Fruit fly (Drosophila melanogaster) whole organism, embryonic: Measurements from ENCODE around the gene PLCXD.

ENCODE experiments used
- Ada2b ChIP-seq: fragments of 200-800 bp; sonication (Bioruptor generic); IDR thresholded peaks from 2 replicates; pipeline ENCODE4 v1.3.6; 2022; ENCODE audit warnings: missing biosample characterization, missing genetic modification characterization
- Atf6 ChIP-seq: fragments of 200-800 bp; sonication (Bioruptor generic); IDR thresholded peaks from 2 replicates; pipeline ENCODE4 v1.3.6; 2022; ENCODE audit warnings: missing biosample characterization, missing genetic modification characterization
- Awh ChIP-seq: fragments of 200-800 bp; sonication (Bioruptor generic); IDR thresholded peaks from 2 replicates; pipeline ENCODE4, ENCODE4 v1.3.6; 2022; ENCODE audit warnings: missing biosample characterization, missing genetic modification characterization
- B-H1 ChIP-seq: fragments of 200-800 bp; sonication (Bioruptor generic); IDR thresholded peaks from 3 replicates; pipeline ENCODE4 v1.3.6; 2022; ENCODE audit warnings: missing biosample characterization, missing genetic modification characterization
- CG12155 ChIP-seq: fragments of 200-800 bp; sonication (Bioruptor generic); optimal IDR thresholded peaks from 3 replicates; lab custom pipeline; 2016; ENCODE audit warnings: missing biosample characterization, missing genetic modification characterization
- CG1602 ChIP-seq: fragments of 200-800 bp; sonication (Bioruptor generic); optimal IDR thresholded peaks from 3 replicates; lab custom pipeline; 2016; ENCODE audit warnings: missing biosample characterization, missing genetic modification characterization
- CG1603 ChIP-seq: fragments of 200-800 bp; sonication (Bioruptor generic); optimal IDR thresholded peaks from 2 replicates; lab custom pipeline; 2019; ENCODE audit warnings: missing biosample characterization, mild to moderate bottlenecking, missing genetic modification characterization, moderate library complexity
- CG16863 ChIP-seq: fragments of 200-800 bp; sonication (Bioruptor generic); optimal IDR thresholded peaks from 3 replicates; lab custom pipeline; 2016; ENCODE audit warnings: missing biosample characterization, missing genetic modification characterization
- CG2712 ChIP-seq: fragments of 200-800 bp; optimal IDR thresholded peaks from 3 replicates; lab custom pipeline; 2019; ENCODE audit warnings: missing biosample characterization, mild to moderate bottlenecking, missing genetic modification characterization, moderate library complexity
- CG3163 ChIP-seq: fragments of 200-800 bp; sonication (Bioruptor generic); optimal IDR thresholded peaks from 3 replicates; lab custom pipeline; 2016; ENCODE audit warnings: missing biosample characterization, missing genetic modification characterization
- CG6683 ChIP-seq: fragments of 200-800 bp; sonication (Bioruptor generic); optimal IDR thresholded peaks from 2 replicates; lab custom pipeline; 2017; ENCODE audit warnings: missing biosample characterization, mild to moderate bottlenecking, missing genetic modification characterization, missing genetic modification reagents
- CG8478 ChIP-seq: fragments of >200 bp; optimal IDR thresholded peaks from 2 replicates; lab custom pipeline; 2018
- CG8765 ChIP-seq: fragments of 200-800 bp; sonication (Bioruptor generic); IDR thresholded peaks from 2 replicates; pipeline ENCODE4 v1.3.6; 2022; ENCODE audit warnings: missing biosample characterization, missing genetic modification characterization
- CG8944 ChIP-seq: fragments of 200-800 bp; sonication (Bioruptor generic); optimal IDR thresholded peaks from 3 replicates; lab custom pipeline; 2016; ENCODE audit warnings: missing biosample characterization, missing genetic modification characterization
- CG9797 ChIP-seq: fragments of 200-800 bp; sonication (Bioruptor generic); optimal IDR thresholded peaks from 3 replicates; lab custom pipeline; 2018; ENCODE audit warnings: missing biosample characterization, mild to moderate bottlenecking, missing genetic modification characterization
- CG9932 ChIP-seq: fragments of 200-800 bp; sonication (Bioruptor generic); IDR thresholded peaks from 2 replicates; pipeline ENCODE4 v1.3.6; 2022; ENCODE audit warnings: missing biosample characterization, missing genetic modification characterization
- Camta ChIP-seq: fragments of 200-800 bp; sonication (Bioruptor generic); optimal IDR thresholded peaks from 2 replicates; lab custom pipeline; 2016; ENCODE audit warnings: missing biosample characterization, missing genetic modification characterization
- Doc3 ChIP-seq: fragments of 200-800 bp; sonication (Bioruptor generic); IDR thresholded peaks from 3 replicates; pipeline ENCODE4 v1.3.6; 2022; ENCODE audit warnings: missing biosample characterization, missing genetic modification characterization; ENCODE audit not compliant: partially characterized antibody
- GATAe ChIP-seq: fragments of 200-800 bp; sonication (Bioruptor generic); conservative IDR thresholded peaks from 2 replicates; pipeline ENCODE4 v1.3.6; 2022; ENCODE audit warnings: missing biosample characterization, missing genetic modification characterization
- H2.0 ChIP-seq: fragments of 200-800 bp; sonication (Bioruptor generic); IDR thresholded peaks from 2 replicates; pipeline ENCODE4 v1.3.6; 2022; ENCODE audit warnings: missing biosample characterization, missing genetic modification characterization
- Hand ChIP-seq: fragments of 200-800 bp; sonication (Bioruptor generic); optimal IDR thresholded peaks from 2 replicates; lab custom pipeline; 2017; ENCODE audit warnings: mild to moderate bottlenecking, missing biosample characterization, missing genetic modification reagents, missing genetic modification characterization
- MTF-1 ChIP-seq: fragments of 200-800 bp; sonication (Bioruptor generic); optimal IDR thresholded peaks from 2 replicates; lab custom pipeline; 2018; ENCODE audit warnings: missing biosample characterization, mild to moderate bottlenecking, missing genetic modification characterization, borderline replicate concordance
- NFAT ChIP-seq: fragments of 200-800 bp; sonication (Bioruptor generic); IDR thresholded peaks from 2 replicates; pipeline ENCODE4 v1.3.6; 2022; ENCODE audit warnings: missing biosample characterization, missing genetic modification characterization
- Poxn ChIP-seq: fragments of 200-800 bp; sonication (Bioruptor generic); IDR thresholded peaks from 2 replicates; pipeline ENCODE4 v1.3.6; 2022; ENCODE audit warnings: missing biosample characterization, missing genetic modification characterization
- Ravus ChIP-seq: fragments of 200-800 bp; sonication (Bioruptor generic); IDR thresholded peaks from 2 replicates; pipeline ENCODE4 v1.3.6; 2022; ENCODE audit warnings: missing biosample characterization, missing genetic modification characterization
- Ssrp ChIP-seq: fragments of 200-800 bp; sonication (Bioruptor generic); optimal IDR thresholded peaks from 2 replicates; lab custom pipeline; 2018; ENCODE audit warnings: missing biosample characterization, mild to moderate bottlenecking, missing genetic modification characterization, moderate library complexity
- Tbp ChIP-seq: fragments of >200 bp; optimal IDR thresholded peaks from 2 replicates; lab custom pipeline; 2018; ENCODE audit warnings: missing biosample characterization, missing genetic modification characterization
- ab ChIP-seq: fragments of 200-800 bp; sonication (Bioruptor generic); optimal IDR thresholded peaks from 2 replicates; lab custom pipeline; 2016; ENCODE audit warnings: missing biosample characterization, missing genetic modification characterization
- al ChIP-seq: fragments of 200-800 bp; sonication (Bioruptor generic); IDR thresholded peaks from 2 replicates; pipeline ENCODE4 v1.3.6; 2022; ENCODE audit warnings: missing biosample characterization, missing genetic modification characterization
- caup ChIP-seq: fragments of 200-800 bp; sonication (Bioruptor generic); optimal IDR thresholded peaks from 3 replicates; lab custom pipeline; 2017; ENCODE audit warnings: missing biosample characterization, mild to moderate bottlenecking, missing genetic modification characterization, moderate library complexity; ENCODE audit not compliant: severe bottlenecking
- cg ChIP-seq: fragments of 200-800 bp; sonication (Bioruptor generic); optimal IDR thresholded peaks from 3 replicates; lab custom pipeline; 2019; ENCODE audit warnings: missing biosample characterization, mild to moderate bottlenecking, missing genetic modification characterization, moderate library complexity
- corto ChIP-seq: fragments of 200-800 bp; sonication (Bioruptor generic); optimal IDR thresholded peaks from 2 replicates; lab custom pipeline; 2016; ENCODE audit warnings: missing biosample characterization, mild to moderate bottlenecking, missing genetic modification characterization, moderate library complexity
- dmrt11E ChIP-seq: fragments of 200-800 bp; sonication (Bioruptor generic); optimal IDR thresholded peaks from 3 replicates; lab custom pipeline; 2018; ENCODE audit warnings: missing biosample characterization, mild to moderate bottlenecking, missing genetic modification characterization, moderate library complexity
- dysf ChIP-seq: fragments of 200-800 bp; sonication (Bioruptor generic); IDR thresholded peaks from 3 replicates; pipeline ENCODE4 v1.3.6; 2022; ENCODE audit warnings: missing biosample characterization, missing genetic modification characterization
- exex ChIP-seq: fragments of 200-800 bp; sonication (Bioruptor generic); optimal IDR thresholded peaks from 4 replicates; lab custom pipeline; 2018; ENCODE audit warnings: missing biosample characterization, mild to moderate bottlenecking, missing genetic modification characterization, moderate library complexity
- fd64A ChIP-seq: fragments of 200-800 bp; sonication (Bioruptor generic); optimal IDR thresholded peaks from 3 replicates; lab custom pipeline; 2018; ENCODE audit warnings: missing biosample characterization, mild to moderate bottlenecking, missing genetic modification characterization
- fru ChIP-seq: fragments of >200 bp; optimal IDR thresholded peaks from 2 replicates; lab custom pipeline; 2017
- gcm2 ChIP-seq: fragments of 200-800 bp; sonication (Bioruptor generic); optimal IDR thresholded peaks from 2 replicates; lab custom pipeline; 2016; ENCODE audit warnings: missing biosample characterization, missing genetic modification characterization
- gfzf ChIP-seq: fragments of 200-800 bp; sonication (Bioruptor generic); optimal IDR thresholded peaks from 2 replicates; lab custom pipeline; 2016; ENCODE audit warnings: missing biosample characterization, mild to moderate bottlenecking, missing genetic modification characterization, moderate library complexity
- gsb-n ChIP-seq: fragments of 200-800 bp; sonication (Bioruptor generic); optimal IDR thresholded peaks from 3 replicates; lab custom pipeline; 2018; ENCODE audit warnings: missing biosample characterization, mild to moderate bottlenecking, missing genetic modification characterization
- gt ChIP-seq: fragments of 200-800 bp; sonication (Bioruptor generic); IDR thresholded peaks from 2 replicates; pipeline ENCODE4 v1.3.6; 2022; ENCODE audit warnings: missing biosample characterization, missing genetic modification characterization
- lmd ChIP-seq: fragments of 200-800 bp; sonication (Bioruptor generic); IDR thresholded peaks from 2 replicates; pipeline ENCODE4 v1.3.6; 2022; ENCODE audit warnings: missing biosample characterization, missing genetic modification characterization
- luna ChIP-seq: fragments of 200-800 bp; sonication (Bioruptor generic); optimal IDR thresholded peaks from 2 replicates; lab custom pipeline; 2016; ENCODE audit warnings: missing biosample characterization, missing genetic modification characterization
- repo ChIP-seq: fragments of 200-800 bp; sonication (Bioruptor generic); optimal IDR thresholded peaks from 2 replicates; lab custom pipeline; 2016; ENCODE audit warnings: missing biosample characterization, missing genetic modification characterization
- sc ChIP-seq, 3 experiments: fragments of >200 bp in 2 of 3; fragments of 200-800 bp in 1 of 3; sonication (Bioruptor generic) in 1 of 3; optimal IDR thresholded peaks; 2 replicates in 2 of 3; 3 replicates in 1 of 3; lab custom pipeline; 2017; ENCODE audit warnings: mild to moderate bottlenecking in 1 of 3, missing biosample characterization in 1 of 3, missing genetic modification characterization in 1 of 3, missing genetic modification reagents in 1 of 3
- schlank ChIP-seq: fragments of 200-800 bp; sonication (Bioruptor generic); optimal IDR thresholded peaks from 2 replicates; lab custom pipeline; 2018; ENCODE audit warnings: missing biosample characterization, mild to moderate bottlenecking, missing genetic modification characterization
- sob ChIP-seq: fragments of 200-800 bp; sonication (Bioruptor generic); IDR thresholded peaks from 2 replicates; pipeline ENCODE4 v1.3.6; 2022; ENCODE audit warnings: missing biosample characterization, missing genetic modification characterization
- stc ChIP-seq: fragments of 200-800 bp; sonication (Bioruptor generic); IDR thresholded peaks from 2 replicates; pipeline ENCODE4 v1.3.6; 2022; ENCODE audit warnings: missing biosample characterization, missing genetic modification characterization
- trh ChIP-seq: fragments of 200-800 bp; sonication (Bioruptor generic); optimal IDR thresholded peaks from 2 replicates; lab custom pipeline; 2016; ENCODE audit warnings: missing biosample characterization, missing genetic modification characterization
- tx ChIP-seq: fragments of 200-800 bp; sonication (Bioruptor generic); optimal IDR thresholded peaks from 2 replicates; lab custom pipeline; 2016; ENCODE audit warnings: missing biosample characterization, missing genetic modification characterization

The PLCXD gene

dm6 chr2L:12011682-12012655, 37.2 kb upstream of the PLCXD start (continued):
- TF ChIP-seq CG1603 (tag; lab: Kevin White, UChicago) (peak; percentile 80), Atf6 (no peak), luna (GFP tag; lab: Kevin White, UChicago) (no peak), Doc3 (GFP tag; lab: Robert Waterston, UW) (no peak), NFAT (GFP tag; lab: Robert Waterston, UW) (no peak), CG9797 (GFP tag; lab: Kevin White, UChicago) (peak; percentile 22), corto (GFP tag; lab: Kevin White, UChicago) (no peak), CG1602 (GFP tag; lab: Kevin White, UChicago) (no peak), Hand (GFP tag; lab: Kevin White, UChicago) (peak; percentile 69), CG6683 (peak; percentile 45), Ada2b (GFP tag; lab: Robert Waterston, UW) (no peak), stc (GFP tag; lab: Robert Waterston, UW) (no peak), cg (GFP tag; lab: Kevin White, UChicago) (peak; percentile 37), ab (GFP tag; lab: Kevin White, UChicago) (peak; percentile 34), Camta (GFP tag; lab: Kevin White, UChicago) (peak; percentile 25), Ravus (GFP tag; lab: Robert Waterston, UW) (no peak), fru (lab: Kevin White, UChicago) (no peak), MTF-1 (peak; percentile 86), sob (GFP tag; lab: Robert Waterston, UW) (no peak), repo (peak; percentile 77), schlank (tag; lab: Kevin White, UChicago) (peak; percentile 54), exex (tag; lab: Kevin White, UChicago) (peak; percentile 85), Awh (GFP tag; lab: Robert Waterston, UW) (no peak), Poxn (GFP tag; lab: Robert Waterston, UW) (no peak), trh (GFP tag; lab: Kevin White, UChicago) (no peak), CG8765 (GFP tag; lab: Robert Waterston, UW) (no peak), sc (optimal IDR thresholded peaks at IDR 0.05; lab: Kevin White, UChicago) (no peak), sc (GFP tag; optimal IDR thresholded peaks at IDR 0.05; lab: Kevin White, UChicago) (no peak), B-H1 (GFP tag; lab: Robert Waterston, UW) (no peak), CG16863 (GFP tag; lab: Kevin White, UChicago) (peak; percentile 68), CG12155 (GFP tag; lab: Kevin White, UChicago) (peak; percentile 70), caup (GFP tag; lab: Kevin White, UChicago) (peak; percentile 81), CG2712 (peak; percentile 80), tx (GFP tag; lab: Kevin White, UChicago) (peak; percentile 71), GATAe (GFP tag; lab: Robert Waterston, UW) (no peak), Tbp (GFP tag; lab: Kevin White, UChicago) (no peak), Ssrp (no peak), CG8944 (GFP tag; lab: Kevin White, UChicago) (peak; percentile 57), gt (GFP tag; lab: Robert Waterston, UW) (no peak), gfzf (GFP tag; lab: Kevin White, UChicago) (peak; percentile 15), CG8478 (lab: Kevin White, UChicago) (no peak), dysf (no peak), fd64A (peak; percentile 52), lmd (no peak), CG9932 (GFP tag; lab: Robert Waterston, UW) (no peak), gsb-n (no peak), H2.0 (GFP tag; lab: Robert Waterston, UW) (no peak), dmrt11E (tag; lab: Kevin White, UChicago) (no peak), CG3163 (peak; percentile 73), gcm2 (GFP tag; lab: Kevin White, UChicago) (peak; percentile 48), al (no peak)
